Worm (Caenorhabditis elegans) whole organism, late embryonic: Measurements from ENCODE around the gene C02E7.8.

Experiments
- ceh-6 ChIP-seq: fragments of 200-800 bp; sonication (Bioruptor generic); optimal IDR thresholded peaks from 2 replicates; lab custom pipeline; 2018; ENCODE audit warnings: mild to moderate bottlenecking, missing genetic modification characterization, missing compliant biosample characterization
- dmd-4 ChIP-seq: sonication (generic microtip); optimal IDR thresholded peaks from 2 replicates; lab custom pipeline; 2016; ENCODE audit warnings: borderline replicate concordance, missing genetic modification characterization, missing compliant biosample characterization
- elt-2 ChIP-seq: sonication (generic microtip); optimal IDR thresholded peaks from 2 replicates; lab custom pipeline; 2016; ENCODE audit warnings: missing genetic modification reagents, missing genetic modification characterization, missing compliant biosample characterization
- elt-4 ChIP-seq: sonication (generic microtip); optimal IDR thresholded peaks from 2 replicates; lab custom pipeline; 2016; ENCODE audit warnings: missing genetic modification characterization, missing compliant biosample characterization
- hlh-8 ChIP-seq: sonication (generic microtip); optimal IDR thresholded peaks from 2 replicates; lab custom pipeline; 2016; ENCODE audit warnings: missing genotype, missing genetic modification characterization, missing compliant biosample characterization
- lin-11 ChIP-seq: fragments of 200-800 bp; sonication (Bioruptor generic); optimal IDR thresholded peaks from 2 replicates; lab custom pipeline; 2018; ENCODE audit warnings: mild to moderate bottlenecking, missing genetic modification characterization, missing compliant biosample characterization
- pha-2 ChIP-seq: sonication (generic microtip); optimal IDR thresholded peaks from 2 replicates; lab custom pipeline; 2017; ENCODE audit warnings: mild to moderate bottlenecking, missing genetic modification characterization, missing compliant biosample characterization
- pqm-1 ChIP-seq: sonication (generic microtip); optimal IDR thresholded peaks from 2 replicates; lab custom pipeline; 2016; ENCODE audit warnings: missing genetic modification characterization, missing compliant biosample characterization
- tbx-2 ChIP-seq: sonication (generic microtip); optimal IDR thresholded peaks from 2 replicates; lab custom pipeline; 2016; ENCODE audit warnings: missing genetic modification characterization, missing compliant biosample characterization

- TF ChIP-seq pha-2 (tag; lab: Kevin White, UChicago): no peak
- no peak for TF ChIP-seq pqm-1 (tag; lab: Kevin White, UChicago)
- no peak for TF ChIP-seq elt-4 (tag; lab: Kevin White, UChicago)
- no peak for TF ChIP-seq elt-2 (tag; lab: Kevin White, UChicago)
- TF ChIP-seq ceh-6: no peak
- TF ChIP-seq tbx-2 (tag; lab: Kevin White, UChicago): no peak
- TF ChIP-seq lin-11 (tag; lab: Kevin White, UChicago): no peak
- TF ChIP-seq hlh-8 (tag; lab: Kevin White, UChicago): no peak
- no peak for TF ChIP-seq dmd-4 (tag; lab: Kevin White, UChicago)
Observed at ce11 chrV:4962968-4963367, 42.4 kb upstream of the C02E7.8 start, which contains the start of gene tam-1.
